Fruit fly (Drosophila melanogaster) whole organism, wandering third instar larva: ENCODE results near the gene chas.
A peak's percentile ranks its signal among the peaks of the same experiment; 100 is the strongest.

ENCODE experiments used
- Abd-B ChIP-seq: fragments of >200 bp; optimal IDR thresholded peaks from 2 replicates; lab custom pipeline; 2017; ENCODE audit warnings: missing biosample characterization, missing genetic modification characterization
- CG32264 ChIP-seq: fragments of 200-800 bp; sonication (Bioruptor generic); optimal IDR thresholded peaks from 2 replicates; lab custom pipeline; 2016; ENCODE audit warnings: missing biosample characterization, missing genetic modification characterization
- CG9705 ChIP-seq: fragments of 200-800 bp; sonication (Bioruptor generic); optimal IDR thresholded peaks from 2 replicates; lab custom pipeline; 2018; ENCODE audit warnings: missing biosample characterization, mild to moderate bottlenecking, missing genetic modification characterization
- CrebA ChIP-seq: fragments of 200-800 bp; sonication (Bioruptor generic); optimal IDR thresholded peaks from 2 replicates; lab custom pipeline; 2016; ENCODE audit warnings: missing biosample characterization, mild to moderate bottlenecking, missing genetic modification characterization, borderline replicate concordance
- Dfd ChIP-seq: fragments of >200 bp; optimal IDR thresholded peaks from 2 replicates; lab custom pipeline; 2017; ENCODE audit warnings: missing biosample characterization, missing genetic modification characterization
- Dif ChIP-seq: fragments of 200-275, 200-300 bp; sonication (Bioruptor generic); optimal IDR thresholded peaks from 2 replicates; lab custom pipeline; 2018; ENCODE audit warnings: missing biosample characterization, missing genetic modification characterization; ENCODE audit not compliant: partially characterized antibody
- GATAd ChIP-seq: sonication (Bioruptor generic); optimal IDR thresholded peaks from 2 replicates; lab custom pipeline; 2016; ENCODE audit warnings: missing biosample characterization, missing genetic modification characterization
- HLH106 ChIP-seq: fragments of 200-800 bp; optimal IDR thresholded peaks from 3 replicates; lab custom pipeline; 2019; ENCODE audit warnings: missing biosample characterization, mild to moderate bottlenecking, missing genetic modification characterization, moderate library complexity
- Hnf4 ChIP-seq: fragments of 200-800 bp; sonication (Bioruptor generic); optimal IDR thresholded peaks from 2 replicates; lab custom pipeline; 2016; ENCODE audit warnings: missing biosample characterization, mild to moderate bottlenecking, missing genetic modification characterization
- Hr78 ChIP-seq: fragments of >200 bp; optimal IDR thresholded peaks from 2 replicates; lab custom pipeline; 2017; ENCODE audit warnings: missing biosample characterization, missing genetic modification characterization
- Hr83 ChIP-seq: fragments of 200-300 bp; sonication (Bioruptor generic); optimal IDR thresholded peaks from 2 replicates; lab custom pipeline; 2016; ENCODE audit warnings: missing biosample characterization, mild to moderate bottlenecking, missing genetic modification characterization, moderate library complexity; ENCODE audit not compliant: poor library complexity, severe bottlenecking
- Jra ChIP-seq: sonication (Bioruptor generic); optimal IDR thresholded peaks from 2 replicates; lab custom pipeline; 2016; ENCODE audit warnings: missing biosample characterization, missing genetic modification characterization
- Mio ChIP-seq: sonication (Bioruptor generic); optimal IDR thresholded peaks from 2 replicates; lab custom pipeline; 2016; ENCODE audit warnings: missing biosample characterization, missing genetic modification characterization
- Myc ChIP-seq: fragments of >200 bp; optimal IDR thresholded peaks from 2 replicates; lab custom pipeline; 2017
- N ChIP-seq: fragments of >200 bp; optimal IDR thresholded peaks from 2 replicates; lab custom pipeline; 2018; ENCODE audit warnings: missing biosample characterization, missing external identifiers, missing genetic modification characterization
- OdsH ChIP-seq: fragments of 200-800 bp; sonication (Bioruptor generic); optimal IDR thresholded peaks from 2 replicates; lab custom pipeline; 2016; ENCODE audit warnings: missing biosample characterization, mild to moderate bottlenecking, missing genetic modification characterization
- Rel ChIP-seq, 2 experiments: fragments of 200-800 bp; sonication (Bioruptor generic) in 1 of 2; optimal IDR thresholded peaks; 2 replicates in 1 of 2; 3 replicates in 1 of 2; lab custom pipeline; 2016 to 2019; ENCODE audit warnings: mild to moderate bottlenecking in 2 of 2, missing biosample characterization in 2 of 2, missing genetic modification characterization in 2 of 2, moderate library complexity in 1 of 2
- Sp1 ChIP-seq: fragments of 200-800 bp; sonication (Bioruptor generic); optimal IDR thresholded peaks from 3 replicates; lab custom pipeline; 2019; ENCODE audit warnings: missing biosample characterization, mild to moderate bottlenecking, missing genetic modification characterization, moderate library complexity
- Vsx2 ChIP-seq: fragments of 200-300, 225-300 bp; sonication (Bioruptor generic); optimal IDR thresholded peaks from 2 replicates; lab custom pipeline; 2018; ENCODE audit warnings: missing biosample characterization, missing genetic modification characterization; ENCODE audit not compliant: partially characterized antibody
- br ChIP-seq: fragments of 200-800 bp; sonication (Bioruptor generic); optimal IDR thresholded peaks from 2 replicates; lab custom pipeline; 2016; ENCODE audit warnings: missing biosample characterization, missing genetic modification characterization
- brk ChIP-seq: fragments of 200-800 bp; sonication (Bioruptor generic); optimal IDR thresholded peaks from 2 replicates; lab custom pipeline; 2016; ENCODE audit warnings: missing biosample characterization, mild to moderate bottlenecking, missing genetic modification characterization
- dl ChIP-seq, 2 experiments: fragments of 175-275, 200-275 bp in 1 of 2; fragments of 200-275 bp in 1 of 2; sonication (Bioruptor generic); optimal IDR thresholded peaks; lab custom pipeline; 2018; ENCODE audit warnings: mild to moderate bottlenecking in 2 of 2, missing biosample characterization in 2 of 2, missing genetic modification characterization in 2 of 2, moderate library complexity in 2 of 2; ENCODE audit not compliant: partially characterized antibody in 2 of 2, insufficient read depth in 1 of 2
- dmrt93B ChIP-seq: fragments of 200-800 bp; sonication (Bioruptor generic); optimal IDR thresholded peaks from 2 replicates; lab custom pipeline; 2018; ENCODE audit warnings: missing biosample characterization, mild to moderate bottlenecking, missing genetic modification characterization
- dsf ChIP-seq: sonication (Bioruptor generic); optimal IDR thresholded peaks from 2 replicates; lab custom pipeline; 2016; ENCODE audit warnings: missing biosample characterization, missing genetic modification characterization, borderline replicate concordance
- ey ChIP-seq: fragments of 200-800 bp; sonication (Bioruptor generic); optimal IDR thresholded peaks from 2 replicates; lab custom pipeline; 2016; ENCODE audit warnings: missing biosample characterization, missing genetic modification characterization
- foxo ChIP-seq, 2 experiments: fragments of 200-800 bp; sonication (Bioruptor generic); optimal IDR thresholded peaks; 2 replicates in 1 of 2; 3 replicates in 1 of 2; lab custom pipeline; 2016 to 2017; ENCODE audit warnings: missing biosample characterization in 2 of 2, missing genetic modification characterization in 2 of 2
- fru ChIP-seq: fragments of 200-800 bp; sonication (Bioruptor generic); optimal IDR thresholded peaks from 3 replicates; lab custom pipeline; 2016; ENCODE audit warnings: missing biosample characterization, mild to moderate bottlenecking, missing genetic modification characterization
- h ChIP-seq: fragments of 200-800 bp; sonication (Bioruptor generic); optimal IDR thresholded peaks from 3 replicates; lab custom pipeline; 2016; ENCODE audit warnings: missing biosample characterization, mild to moderate bottlenecking, missing genetic modification characterization
- jim ChIP-seq: fragments of 175-275, 200-325 bp; sonication (Bioruptor generic); optimal IDR thresholded peaks from 2 replicates; lab custom pipeline; 2016; ENCODE audit warnings: missing biosample characterization, mild to moderate bottlenecking, missing genetic modification characterization
- lola ChIP-seq: fragments of >200 bp; optimal IDR thresholded peaks from 2 replicates; lab custom pipeline; 2017; ENCODE audit warnings: missing biosample characterization, missing genetic modification characterization
- pan ChIP-seq: fragments of >200 bp; optimal IDR thresholded peaks from 2 replicates; lab custom pipeline; 2017
- psq ChIP-seq: fragments of 200-800 bp; sonication (Bioruptor generic); optimal IDR thresholded peaks from 3 replicates; lab custom pipeline; 2017; ENCODE audit warnings: missing biosample characterization, mild to moderate bottlenecking, missing genetic modification characterization, moderate library complexity
- rgr ChIP-seq: fragments of 200-800 bp; sonication (Bioruptor generic); optimal IDR thresholded peaks from 3 replicates; lab custom pipeline; 2016; ENCODE audit warnings: missing biosample characterization, mild to moderate bottlenecking, missing genetic modification characterization
- sage ChIP-seq: fragments of 200-800 bp; sonication (Bioruptor generic); optimal IDR thresholded peaks from 2 replicates; lab custom pipeline; 2016; ENCODE audit warnings: missing biosample characterization, mild to moderate bottlenecking, missing genetic modification characterization
- sv ChIP-seq: fragments of 200-800 bp; sonication (Bioruptor generic); optimal IDR thresholded peaks from 3 replicates; lab custom pipeline; 2016; ENCODE audit warnings: missing biosample characterization, missing genetic modification characterization
- tai ChIP-seq: sonication (Bioruptor generic); optimal IDR thresholded peaks from 2 replicates; lab custom pipeline; 2016; ENCODE audit warnings: missing biosample characterization, missing genetic modification characterization
- usp ChIP-seq: fragments of >200 bp; optimal IDR thresholded peaks from 2 replicates; lab custom pipeline; 2017; ENCODE audit warnings: missing biosample characterization, missing genetic modification characterization
- woc ChIP-seq: sonication (Bioruptor generic); optimal IDR thresholded peaks from 2 replicates; lab custom pipeline; 2016; ENCODE audit warnings: missing biosample characterization, mild to moderate bottlenecking, missing genetic modification characterization

Gene chas

dm6 chrX:17683506-17683858, 15.0 kb downstream of the chas start:
- TF ChIP-seq woc (GFP tag; lab: Kevin White, UChicago) (peak; percentile 58), CG9705 (GFP tag; lab: Kevin White, UChicago) (no peak), ey (GFP tag; lab: Kevin White, UChicago) (no peak), rgr (GFP tag; lab: Kevin White, UChicago) (no peak), tai (no peak), dl (GFP tag; optimal IDR thresholded peaks at IDR 0.05; lab: Kevin White, UChicago; ENCODE audit: insufficient read depth in 1 of 2, partially characterized antibody in 2 of 2) (no peak), psq (GFP tag; lab: Kevin White, UChicago) (peak; percentile 36), HLH106 (tag; lab: Kevin White, UChicago) (no peak), Sp1 (no peak), Myc (lab: Kevin White, UChicago) (peak; percentile 46), N (no peak)

- TF ChIP-seq lola (no peak), Myc (lab: Kevin White, UChicago) (no peak), Jra (GFP tag; lab: Kevin White, UChicago) (peak; percentile 44), Dif (GFP tag; lab: Kevin White, UChicago) (no peak), foxo (GFP tag; optimal IDR thresholded peaks at IDR 0.05; lab: Kevin White, UChicago) (peak in 1 of 2 experiments; percentile 93), CG32264 (GFP tag; lab: Kevin White, UChicago) (peak; percentile 32), Hnf4 (peak; percentile 76), OdsH (GFP tag; lab: Kevin White, UChicago) (peak; percentile 86), dmrt93B (peak; percentile 81), dl (GFP tag; optimal IDR thresholded peaks at IDR 0.05; lab: Kevin White, UChicago; ENCODE audit: insufficient read depth in 1 of 2, partially characterized antibody in 2 of 2) (no peak), psq (GFP tag; lab: Kevin White, UChicago) (peak; percentile 78), ey (GFP tag; lab: Kevin White, UChicago) (peak; percentile 89), HLH106 (tag; lab: Kevin White, UChicago) (peak; percentile 85), dsf (GFP tag; lab: Kevin White, UChicago) (no peak), tai (peak; percentile 35), Dfd (GFP tag; lab: Kevin White, UChicago) (no peak), jim (GFP tag; lab: Kevin White, UChicago) (peak; percentile 46), usp (GFP tag; lab: Kevin White, UChicago) (no peak), GATAd (GFP tag; lab: Kevin White, UChicago) (no peak), CG9705 (GFP tag; lab: Kevin White, UChicago) (peak; percentile 67), h (GFP tag; lab: Kevin White, UChicago) (peak; percentile 95), Abd-B (GFP tag; lab: Kevin White, UChicago) (no peak), pan (lab: Kevin White, UChicago) (no peak), rgr (GFP tag; lab: Kevin White, UChicago) (peak; percentile 86), CrebA (peak; percentile 86), sv (GFP tag; lab: Kevin White, UChicago) (peak; percentile 67), Hr78 (GFP tag; lab: Kevin White, UChicago) (no peak), Vsx2 (GFP tag; lab: Kevin White, UChicago) (peak; percentile 12), sage (GFP tag; lab: Kevin White, UChicago) (peak; percentile 94), Hr83 (GFP tag; lab: Kevin White, UChicago) (no peak), br (GFP tag; lab: Kevin White, UChicago) (peak; percentile 86), woc (GFP tag; lab: Kevin White, UChicago) (peak; percentile 95), Rel (GFP tag; optimal IDR thresholded peaks at IDR 0.05; lab: Kevin White, UChicago) (peak; percentile 63), Rel (tag; optimal IDR thresholded peaks at IDR 0.05; lab: Kevin White, UChicago) (peak; percentile 50), Sp1 (peak; percentile 84), N (no peak), fru (peak; percentile 92), brk (GFP tag; lab: Kevin White, UChicago) (peak; percentile 52), Mio (GFP tag; lab: Kevin White, UChicago) (no peak)
These were observed 15.6 kb downstream of the chas start for dm6 chrX:17682745-17683505.
